Fruit fly (Drosophila melanogaster) whole organism: ENCODE measurements around the gene CG15743.

Source experiments
- CG8478 ChIP-seq: fragments of >200 bp; optimal IDR thresholded peaks from 2 replicates; lab custom pipeline; 2018; ENCODE audit warnings: inconsistent platforms
- Dll ChIP-seq: fragments of >200 bp; optimal IDR thresholded peaks from 2 replicates; lab custom pipeline; 2017
- EcR ChIP-seq, 2 experiments: fragments of >200 bp; optimal IDR thresholded peaks; 2 replicates each; lab custom pipeline; 2017; ENCODE audit warnings: missing biosample characterization in 2 of 2, missing genetic modification characterization in 2 of 2, missing genetic modification reagents in 2 of 2
- pan ChIP-seq: fragments of >200 bp; optimal IDR thresholded peaks from 2 replicates; lab custom pipeline; 2017
- psq ChIP-seq: fragments of >200 bp; optimal IDR thresholded peaks from 2 replicates; lab custom pipeline; 2017
- usp ChIP-seq: fragments of >200 bp; optimal IDR thresholded peaks from 2 replicates; lab custom pipeline; 2017; ENCODE audit warnings: missing biosample characterization, missing genetic modification characterization, mixed read lengths

The CG15743 gene

dm6 chrX:13334434-13335146, 49.1 kb downstream of the CG15743 start:
- TF ChIP-seq Dll (no peak), psq (lab: Kevin White, UChicago) (no peak), usp (GFP tag; lab: Kevin White, UChicago) (no peak), CG8478 (lab: Kevin White, UChicago) (no peak), pan (lab: Kevin White, UChicago) (no peak), EcR (GFP tag; optimal IDR thresholded peaks at IDR 0.05; lab: Kevin White, UChicago) (no peak)
